Worm (Caenorhabditis elegans) whole organism, L1 larva: ENCODE data around the gene dlc-2.

Experiments
- blmp-1 ChIP-seq: fragments of 150-350 bp; optimal IDR thresholded peaks from 2 replicates; lab custom pipeline; 2014; ENCODE audit warnings: missing biosample characterization, missing genetic modification characterization
- elt-2 ChIP-seq: sonication (generic microtip); optimal IDR thresholded peaks from 2 replicates; lab custom pipeline; 2016; ENCODE audit warnings: missing genetic modification characterization, mild to moderate bottlenecking, inconsistent platforms, missing compliant biosample characterization, missing genetic modification reagents
- lin-14 ChIP-seq: fragments of 200-800 bp; sonication (Bioruptor generic); optimal IDR thresholded peaks from 2 replicates; lab custom pipeline; 2018; ENCODE audit warnings: mild to moderate bottlenecking, missing genetic modification characterization, moderate library complexity, missing compliant biosample characterization
- mep-1 ChIP-seq: fragments of 150-350 bp; optimal IDR thresholded peaks from 2 replicates; lab custom pipeline; 2014; ENCODE audit warnings: missing biosample characterization, missing genetic modification characterization
- snpc-4 ChIP-seq: fragments of 150-350 bp; optimal IDR thresholded peaks from 2 replicates; lab custom pipeline; 2014; ENCODE audit warnings: missing biosample characterization, missing genetic modification characterization
- unc-130 ChIP-seq: fragments of 150-350 bp; optimal IDR thresholded peaks from 2 replicates; lab custom pipeline; 2017; ENCODE audit warnings: missing biosample characterization, missing genetic modification characterization, inconsistent platforms
- zag-1 ChIP-seq: fragments of 150-350 bp; optimal IDR thresholded peaks from 2 replicates; lab custom pipeline; 2014; ENCODE audit warnings: missing biosample characterization, missing genetic modification characterization
- ztf-11 ChIP-seq, 2 experiments: sonication (generic microtip); optimal IDR thresholded peaks; 2 replicates each; lab custom pipeline; 2016 to 2017; ENCODE audit warnings: missing genetic modification characterization in 2 of 2, missing biosample characterization in 1 of 2, missing compliant biosample characterization in 1 of 2

ce11 chrIV:12105558-12105957 lies 5.8 kb downstream of the dlc-2 start, which contains the start of gene M18.3:
- TF ChIP-seq snpc-4 (tag; lab: Kevin White, UChicago): no peak
- no peak for TF ChIP-seq ztf-11 (tag; optimal IDR thresholded peaks at IDR 0.05; lab: Kevin White, UChicago)
- TF ChIP-seq lin-14: no peak
- TF ChIP-seq blmp-1 (tag; lab: Kevin White, UChicago): no peak
- no peak for TF ChIP-seq zag-1
- TF ChIP-seq elt-2: no peak
- TF ChIP-seq unc-130 (tag; lab: Kevin White, UChicago): no peak
- TF ChIP-seq mep-1: no peak
